Worm (Caenorhabditis elegans): Measurements from ENCODE around the gene C45H4.13.

Gene C45H4.13

ce11 chrV:2150876-2151275 lies at the start of gene C45H4.13:
C45H4.13 (minus strand) TSS chrV:2150976.
- TF ChIP-seq eor-1 (tag; optimal IDR thresholded peaks at IDR 0.05) = no peak
- TF ChIP-seq elt-1 (tag; optimal IDR thresholded peaks at IDR 0.05) = no peak
- TF ChIP-seq elt-2 (tag; optimal IDR thresholded peaks at IDR 0.05) = no peak
- TF ChIP-seq ceh-16 (tag; optimal IDR thresholded peaks at IDR 0.05) = no peak

ce11 chrV:2200402-2200801 lies 49.6 kb upstream of the C45H4.13 start:
- TF ChIP-seq mml-1 (tag; optimal IDR thresholded peaks at IDR 0.05) = no peak

- TF ChIP-seq unc-62 (GFP tag; optimal IDR thresholded peaks at IDR 0.05) (no peak), mdl-1 (tag; optimal IDR thresholded peaks at IDR 0.05) (no peak), tbx-2 (tag; optimal IDR thresholded peaks at IDR 0.05) (no peak), fkh-2 (tag; optimal IDR thresholded peaks at IDR 0.05) (no peak), daf-12 (tag; optimal IDR thresholded peaks at IDR 0.05) (no peak), nhr-77 (tag; optimal IDR thresholded peaks at IDR 0.05) (no peak), nhr-237 (tag; optimal IDR thresholded peaks at IDR 0.05) (no peak), zag-1 (tag; optimal IDR thresholded peaks at IDR 0.05) (no peak), aly-2 (tag; optimal IDR thresholded peaks at IDR 0.05) (no peak), nhr-76 (tag; optimal IDR thresholded peaks at IDR 0.05) (no peak), nhr-43 (tag; optimal IDR thresholded peaks at IDR 0.05; ENCODE audit: poor library complexity, severe bottlenecking) (no peak), hmg-11 (tag; optimal IDR thresholded peaks at IDR 0.05) (no peak), nhr-23 (tag; optimal IDR thresholded peaks at IDR 0.05) (no peak), unc-39 (tag; optimal IDR thresholded peaks at IDR 0.05) (no peak), ztf-11 (tag; optimal IDR thresholded peaks at IDR 0.05) (no peak), ceh-16 (tag; optimal IDR thresholded peaks at IDR 0.05) (no peak), fkh-10 (GFP tag; optimal IDR thresholded peaks at IDR 0.05) (no peak), mml-1 (tag; optimal IDR thresholded peaks at IDR 0.05) (no peak)
Observed at ce11 chrV:2199594-2199993, 48.8 kb upstream of the C45H4.13 start.

ce11 chrV:2192117-2192516 lies 41.3 kb upstream of the C45H4.13 start, which contains the start of gene nhr-13:
nhr-13 (plus strand) TSS chrV:2192485.
- TF ChIP-seq skn-1 (tag; optimal IDR thresholded peaks at IDR 0.05) = peak; percentile 14
- TF ChIP-seq fos-1 (tag; optimal IDR thresholded peaks at IDR 0.05) = no peak
- TF ChIP-seq pha-4 (tag; optimal IDR thresholded peaks at IDR 0.05) = peak; percentile 9
- TF ChIP-seq mml-1 (tag; optimal IDR thresholded peaks at IDR 0.05) = no peak
- TF ChIP-seq nfya-1 (tag; optimal IDR thresholded peaks at IDR 0.05; ENCODE audit: insufficient read depth) = peak; percentile 4
- no peak for TF ChIP-seq nhr-28 (tag; optimal IDR thresholded peaks at IDR 0.05)
- no peak for TF ChIP-seq ZK546.5 (tag; optimal IDR thresholded peaks at IDR 0.05)
- peak; percentile 30 for TF ChIP-seq hmg-11 (tag; optimal IDR thresholded peaks at IDR 0.05)
- TF ChIP-seq unc-62 (GFP tag; optimal IDR thresholded peaks at IDR 0.05) = no peak
- no peak for TF ChIP-seq jun-1 (tag; optimal IDR thresholded peaks at IDR 0.05)
- TF ChIP-seq egl-27 (tag; optimal IDR thresholded peaks at IDR 0.05) = no peak
- peak; percentile 42 for TF ChIP-seq elt-2 (tag; optimal IDR thresholded peaks at IDR 0.05)
- TF ChIP-seq lsy-12 (tag; optimal IDR thresholded peaks at IDR 0.05) = no peak
- TF ChIP-seq R02D3.7 (tag; optimal IDR thresholded peaks at IDR 0.05) = no peak
- TF ChIP-seq ztf-11 (tag; optimal IDR thresholded peaks at IDR 0.05) = no peak
- TF ChIP-seq nhr-12 (tag; optimal IDR thresholded peaks at IDR 0.05) = no peak
- no peak for TF ChIP-seq mdl-1 (tag; optimal IDR thresholded peaks at IDR 0.05)
- no peak for TF ChIP-seq nhr-76 (tag; optimal IDR thresholded peaks at IDR 0.05)
- no peak for TF ChIP-seq fkh-2 (tag; optimal IDR thresholded peaks at IDR 0.05)
- TF ChIP-seq nhr-25 (tag; optimal IDR thresholded peaks at IDR 0.05) = no peak
- no peak for TF ChIP-seq ama-1 (optimal IDR thresholded peaks at IDR 0.05)
- TF ChIP-seq unc-39 (tag; optimal IDR thresholded peaks at IDR 0.05) = no peak
- TF ChIP-seq eor-1 (tag; optimal IDR thresholded peaks at IDR 0.05) = no peak
- TF ChIP-seq ceh-82 (tag; optimal IDR thresholded peaks at IDR 0.05) = no peak
- TF ChIP-seq nhr-11 (tag; optimal IDR thresholded peaks at IDR 0.05) = no peak
- no peak for TF ChIP-seq snpc-4 (tag; optimal IDR thresholded peaks at IDR 0.05)
- TF ChIP-seq nhr-23 (tag; optimal IDR thresholded peaks at IDR 0.05) = no peak
- no peak for TF ChIP-seq nhr-237 (tag; optimal IDR thresholded peaks at IDR 0.05)
- TF ChIP-seq ceh-28 (tag; optimal IDR thresholded peaks at IDR 0.05) = no peak
- TF ChIP-seq sea-2 (GFP tag; optimal IDR thresholded peaks at IDR 0.05) = no peak
- TF ChIP-seq aly-2 (tag; optimal IDR thresholded peaks at IDR 0.05) = no peak
- no peak for TF ChIP-seq pqm-1 (tag; optimal IDR thresholded peaks at IDR 0.05)
- no peak for TF ChIP-seq ztf-4 (tag; optimal IDR thresholded peaks at IDR 0.05)
- TF ChIP-seq elt-3 (tag; optimal IDR thresholded peaks at IDR 0.05) = no peak
- TF ChIP-seq lin-15B (tag; optimal IDR thresholded peaks at IDR 0.05) = no peak
- no peak for TF ChIP-seq nhr-43 (tag; optimal IDR thresholded peaks at IDR 0.05; ENCODE audit: poor library complexity, severe bottlenecking)
- no peak for TF ChIP-seq ceh-16 (tag; optimal IDR thresholded peaks at IDR 0.05)
- TF ChIP-seq ceh-9 (tag; optimal IDR thresholded peaks at IDR 0.05) = no peak
- no peak for TF ChIP-seq egl-5 (tag; optimal IDR thresholded peaks at IDR 0.05)
- no peak for TF ChIP-seq elt-1 (tag; optimal IDR thresholded peaks at IDR 0.05)
- no peak for TF ChIP-seq tbx-2 (tag; optimal IDR thresholded peaks at IDR 0.05)
- TF ChIP-seq nhr-77 (tag; optimal IDR thresholded peaks at IDR 0.05) = no peak
- no peak for TF ChIP-seq fkh-10 (GFP tag; optimal IDR thresholded peaks at IDR 0.05)
